Worm (Caenorhabditis elegans) whole organism, L4 larva: ENCODE measurements around the gene lgc-54.
A peak's percentile ranks its signal among the peaks of the same experiment; 100 is the strongest.

Experiments used
- D1046.2 ChIP-seq: fragments of 200-800 bp; sonication (Bioruptor generic); IDR thresholded peaks from 2 replicates; pipeline ENCODE4 v1.3.6; 2022; ENCODE audit warnings: missing genetic modification characterization, missing compliant biosample characterization
- F37D6.2 ChIP-seq: sonication (generic microtip); optimal IDR thresholded peaks from 2 replicates; lab custom pipeline; 2016; ENCODE audit warnings: mild to moderate bottlenecking, missing genetic modification characterization, missing compliant biosample characterization
- F49E8.2 ChIP-seq: sonication (generic microtip); optimal IDR thresholded peaks from 2 replicates; lab custom pipeline; 2016; ENCODE audit warnings: missing compliant biosample characterization, mild to moderate bottlenecking, missing genetic modification characterization, borderline replicate concordance
- T26A8.4 ChIP-seq: fragments of 200-800 bp; sonication (Bioruptor generic); IDR thresholded peaks from 2 replicates; pipeline ENCODE4 v1.3.6; 2022; ENCODE audit warnings: missing genetic modification characterization, missing compliant biosample characterization
- ZK546.5 ChIP-seq, 2 experiments: sonication (generic microtip); optimal IDR thresholded peaks; 2 replicates each; lab custom pipeline; 2017; ENCODE audit warnings: missing biosample characterization in 2 of 2, missing genetic modification characterization in 2 of 2
- aha-1 ChIP-seq: fragments of 150-350 bp; peaks from one replicate; lab custom pipeline; 2014; ENCODE audit warnings: missing biosample characterization, missing genetic modification characterization
- attf-4 ChIP-seq: sonication (generic microtip); optimal IDR thresholded peaks from 3 replicates; lab custom pipeline; 2017; ENCODE audit warnings: missing biosample characterization, missing genetic modification characterization
- ceh-20 ChIP-seq: fragments of 200-800 bp; sonication (Bioruptor generic); IDR thresholded peaks from 2 replicates; pipeline ENCODE4 v1.3.6; 2022; ENCODE audit warnings: missing genetic modification reagents, missing genetic modification characterization, missing compliant biosample characterization
- ceh-28 ChIP-seq: fragments of 150-350 bp; optimal IDR thresholded peaks from 2 replicates; lab custom pipeline; 2014; ENCODE audit warnings: missing biosample characterization, missing genetic modification reagents, missing genetic modification characterization
- ceh-82 ChIP-seq: sonication (generic microtip); optimal IDR thresholded peaks from 2 replicates; lab custom pipeline; 2017; ENCODE audit warnings: missing biosample characterization, missing genetic modification characterization
- ces-1 ChIP-seq: fragments of 150-350 bp; sonication (generic microtip); optimal IDR thresholded peaks from 4 replicates; lab custom pipeline; 2014; ENCODE audit warnings: missing biosample characterization, missing genetic modification reagents, missing genetic modification characterization
- daf-12 ChIP-seq: fragments of 150-350 bp; optimal IDR thresholded peaks from 2 replicates; lab custom pipeline; 2014; ENCODE audit warnings: missing biosample characterization, missing genetic modification reagents, missing genetic modification characterization
- fkh-10 ChIP-seq: fragments of 150-350 bp; optimal IDR thresholded peaks from 2 replicates; lab custom pipeline; 2014; ENCODE audit warnings: missing biosample characterization, missing genetic modification reagents, missing genetic modification characterization
- hif-1 ChIP-seq, 2 experiments: sonication (generic microtip); optimal IDR thresholded peaks; 2 replicates each; lab custom pipeline; 2016 to 2017; ENCODE audit warnings: missing compliant biosample characterization in 2 of 2, missing genetic modification characterization in 2 of 2, missing genetic modification reagents in 2 of 2, missing genotype in 2 of 2, mild to moderate bottlenecking in 1 of 2
- hlh-11 ChIP-seq: fragments of 200-800 bp; sonication (Bioruptor generic); optimal IDR thresholded peaks from 2 replicates; lab custom pipeline; 2018; ENCODE audit warnings: mild to moderate bottlenecking, missing genetic modification characterization, missing compliant biosample characterization
- hmg-1.1 ChIP-seq: fragments of 200-800 bp; sonication (Bioruptor generic); IDR thresholded peaks from 2 replicates; pipeline ENCODE4 v1.3.6; 2022; ENCODE audit warnings: missing genetic modification reagents, missing genetic modification characterization, missing compliant biosample characterization
- lim-7 ChIP-seq: fragments of 200-800 bp; sonication (Bioruptor generic); IDR thresholded peaks from 2 replicates; pipeline ENCODE4 v1.3.6; 2022; ENCODE audit warnings: missing genetic modification characterization, missing compliant biosample characterization
- lin-13 ChIP-seq: fragments of 150-350 bp; optimal IDR thresholded peaks from 2 replicates; lab custom pipeline; 2014; ENCODE audit warnings: missing biosample characterization, missing genetic modification reagents, missing genetic modification characterization
- lin-15B ChIP-seq: fragments of 150-350 bp; sonication (generic microtip); optimal IDR thresholded peaks from 3 replicates; lab custom pipeline; 2014; ENCODE audit warnings: missing biosample characterization, missing genetic modification characterization
- lin-39 ChIP-seq: fragments of 150-350 bp; optimal IDR thresholded peaks from 2 replicates; lab custom pipeline; 2014; ENCODE audit warnings: missing biosample characterization, missing genetic modification reagents, missing genetic modification characterization
- madf-9 ChIP-seq: fragments of 200-800 bp; sonication (Bioruptor generic); conservative IDR thresholded peaks from 2 replicates; pipeline ENCODE4 v1.3.6; 2022; ENCODE audit warnings: missing genetic modification reagents, missing genetic modification characterization, missing compliant biosample characterization
- mdl-1 ChIP-seq, 2 experiments: fragments of 150-350 bp in 1 of 2; sonication (generic microtip) in 1 of 2; optimal IDR thresholded peaks; 2 replicates each; lab custom pipeline; 2014 to 2017; ENCODE audit warnings: missing biosample characterization in 2 of 2, missing genetic modification characterization in 2 of 2
- nhr-11 ChIP-seq: fragments of 150-350 bp; optimal IDR thresholded peaks from 2 replicates; lab custom pipeline; 2014; ENCODE audit warnings: missing biosample characterization, missing genetic modification characterization
- nhr-28 ChIP-seq: fragments of 150-350 bp; optimal IDR thresholded peaks from 2 replicates; lab custom pipeline; 2014; ENCODE audit warnings: missing biosample characterization, missing genetic modification characterization
- nhr-48 ChIP-seq: sonication (generic microtip); optimal IDR thresholded peaks from 2 replicates; lab custom pipeline; 2016; ENCODE audit warnings: mild to moderate bottlenecking, missing genetic modification characterization, missing compliant biosample characterization
- rbr-2 ChIP-seq: sonication (generic microtip); optimal IDR thresholded peaks from 2 replicates; lab custom pipeline; 2016; ENCODE audit warnings: missing genotype, missing genetic modification characterization, missing compliant biosample characterization
- sdz-12 ChIP-seq: fragments of 200-800 bp; sonication (Bioruptor generic); optimal IDR thresholded peaks from 2 replicates; lab custom pipeline; 2018; ENCODE audit warnings: mild to moderate bottlenecking, missing genetic modification characterization, missing compliant biosample characterization
- set-16 ChIP-seq: fragments of 200-800 bp; sonication (Bioruptor generic); IDR thresholded peaks from 2 replicates; pipeline ENCODE4 v1.3.6; 2022; ENCODE audit warnings: missing genetic modification reagents, missing genetic modification characterization, missing compliant biosample characterization
- snpc-4 ChIP-seq: fragments of 150-350 bp; optimal IDR thresholded peaks from 2 replicates; lab custom pipeline; 2014; ENCODE audit warnings: missing biosample characterization, missing genetic modification characterization
- vab-7 ChIP-seq: fragments of 200-800 bp; sonication (Bioruptor generic); IDR thresholded peaks from 2 replicates; pipeline ENCODE4 v1.3.6; 2022; ENCODE audit warnings: missing genetic modification reagents, missing genetic modification characterization, missing compliant biosample characterization
- zfp-2 ChIP-seq: sonication (generic microtip); optimal IDR thresholded peaks from 2 replicates; lab custom pipeline; 2016; ENCODE audit warnings: mild to moderate bottlenecking, missing genetic modification characterization, missing compliant biosample characterization
- zip-11 ChIP-seq: fragments of 200-800 bp; sonication (Bioruptor generic); IDR thresholded peaks from 2 replicates; pipeline ENCODE4 v1.3.6; 2022; ENCODE audit warnings: missing genetic modification characterization, missing compliant biosample characterization
- zip-2 ChIP-seq: fragments of 150-350 bp; optimal IDR thresholded peaks from 2 replicates; lab custom pipeline; 2014; ENCODE audit warnings: missing biosample characterization, missing genetic modification characterization
- ztf-7 ChIP-seq: fragments of 150-350 bp; optimal IDR thresholded peaks from 2 replicates; lab custom pipeline; 2014; ENCODE audit warnings: missing biosample characterization, missing genetic modification characterization

The lgc-54 gene

ce11 chrV:6835242-6835641 is 11.2 kb downstream of the lgc-54 start, which contains the start of the genes T15B7.14 and col-143:
Gene T15B7.14 (minus strand): TSS chrV:6835342.
Gene col-143 (plus strand): TSS chrV:6835635.
- TF ChIP-seq fkh-10 (GFP tag; lab: Kevin White, UChicago), result no peak

- TF ChIP-seq nhr-48 (tag; lab: Kevin White, UChicago), result no peak
- TF ChIP-seq snpc-4 (tag; lab: Kevin White, UChicago), result no peak
- no peak for TF ChIP-seq zfp-2
- 0 out of 2 replicates have a peak, but pooled peaks have one; percentile 27 for TF ChIP-seq D1046.2 (GFP tag; lab: Robert Waterston, UW)
- no peak for TF ChIP-seq ceh-82 (tag; lab: Kevin White, UChicago)
- TF ChIP-seq sdz-12 (GFP tag; lab: Kevin White, UChicago), result no peak
- no peak for TF ChIP-seq hmg-1.1
- TF ChIP-seq mdl-1 (tag; optimal IDR thresholded peaks at IDR 0.05; lab: Kevin White, UChicago), result no peak
- TF ChIP-seq hlh-11 (tag; lab: Kevin White, UChicago), result no peak
- no peak for TF ChIP-seq ces-1 (GFP tag; lab: Kevin White, UChicago)
- TF ChIP-seq attf-4 (tag; lab: Kevin White, UChicago), result no peak
- no peak for TF ChIP-seq zip-2 (tag; lab: Kevin White, UChicago)
- TF ChIP-seq vab-7, result 0 out of 2 replicates have a peak, but pooled peaks have one; percentile 5
- no peak for TF ChIP-seq F37D6.2
- no peak for TF ChIP-seq lin-15B (tag; lab: Kevin White, UChicago)
- peak; percentile 97 for TF ChIP-seq set-16 (GFP tag; lab: Robert Waterston, UW)
- TF ChIP-seq rbr-2 (tag; lab: Kevin White, UChicago), result no peak
Measured at ce11 chrV:6831539-6831938, 14.9 kb downstream of the lgc-54 start.

ce11 chrV:6830755-6831227 is 15.6 kb downstream of the lgc-54 start, which contains the start of gene col-142:
Gene col-142 (plus strand): TSS chrV:6831177.
- peak; percentile 9 for TF ChIP-seq nhr-28 (tag; lab: Kevin White, UChicago)
- TF ChIP-seq daf-12 (tag; lab: Kevin White, UChicago), result no peak
- TF ChIP-seq attf-4 (tag; lab: Kevin White, UChicago), result no peak
- no peak for TF ChIP-seq T26A8.4
- no peak for TF ChIP-seq F49E8.2 (tag; lab: Kevin White, UChicago)
- no peak for TF ChIP-seq nhr-11
- TF ChIP-seq, all 104 proteins: peak for 1

ce11 chrV:6830075-6830474 is 16.3 kb downstream of the lgc-54 start:
- TF ChIP-seq aha-1, result peak; percentile 36
- TF ChIP-seq lin-13 (GFP tag; lab: Kevin White, UChicago), result no peak
- no peak for TF ChIP-seq zip-11 (GFP tag; lab: Robert Waterston, UW)
- peak; percentile 97 for TF ChIP-seq set-16 (GFP tag; lab: Robert Waterston, UW)
- TF ChIP-seq nhr-11, result no peak

- no peak for TF ChIP-seq set-16 (GFP tag; lab: Robert Waterston, UW)
- TF ChIP-seq ZK546.5 (tag; optimal IDR thresholded peaks at IDR 0.05; lab: Kevin White, UChicago), result no peak
- TF ChIP-seq ceh-82 (tag; lab: Kevin White, UChicago), result no peak
- TF ChIP-seq madf-9 (GFP tag; lab: Robert Waterston, UW), result no peak
- no peak for TF ChIP-seq lim-7 (GFP tag; lab: Robert Waterston, UW)
- TF ChIP-seq lin-39 (tag; lab: Kevin White, UChicago), result no peak
- no peak for TF ChIP-seq hif-1 (tag; optimal IDR thresholded peaks at IDR 0.05; lab: Kevin White, UChicago)
- TF ChIP-seq ceh-20 (GFP tag; lab: Robert Waterston, UW), result no peak
- no peak for TF ChIP-seq D1046.2 (GFP tag; lab: Robert Waterston, UW)
- TF ChIP-seq sdz-12 (GFP tag; lab: Kevin White, UChicago), result no peak
- TF ChIP-seq zfp-2, result no peak
- TF ChIP-seq ztf-7, result no peak
- no peak for TF ChIP-seq ces-1 (GFP tag; lab: Kevin White, UChicago)
- no peak for TF ChIP-seq ceh-28 (tag; lab: Kevin White, UChicago)
Measured at ce11 chrV:6829404-6829803, 17.0 kb downstream of the lgc-54 start, which contains the start of gene col-141. Gene col-141 (plus strand): TSS chrV:6829704.
